Fruit fly (Drosophila melanogaster) Kc167 (cell line): ENCODE data around the gene c12.2.

ENCODE experiments used
- Myc ChIP-seq: fragments of >200 bp; optimal IDR thresholded peaks from 2 replicates; lab custom pipeline; 2017; ENCODE audit warnings: missing external identifiers
- Sin3A ChIP-seq: fragments of >200 bp; optimal IDR thresholded peaks from 2 replicates; lab custom pipeline; 2018; ENCODE audit warnings: missing external identifiers
- h ChIP-seq: fragments of >200 bp; optimal IDR thresholded peaks from 3 replicates; lab custom pipeline; 2018; ENCODE audit warnings: missing external identifiers
- insv ChIP-seq: fragments of >200 bp; optimal IDR thresholded peaks from 3 replicates; lab custom pipeline; 2018; ENCODE audit warnings: missing external identifiers
- psq ChIP-seq: fragments of >200 bp; optimal IDR thresholded peaks from 2 replicates; lab custom pipeline; 2017; ENCODE audit warnings: missing external identifiers
- ttk ChIP-seq: sonication (Bioruptor generic); optimal IDR thresholded peaks from 2 replicates; lab custom pipeline; 2017; ENCODE audit warnings: missing external identifiers

The c12.2 gene

dm6 chrX:9305735-9306134, 13.4 kb upstream of the c12.2 start:
- no peak for TF ChIP-seq insv (lab: Kevin White, UChicago)

DNA sequence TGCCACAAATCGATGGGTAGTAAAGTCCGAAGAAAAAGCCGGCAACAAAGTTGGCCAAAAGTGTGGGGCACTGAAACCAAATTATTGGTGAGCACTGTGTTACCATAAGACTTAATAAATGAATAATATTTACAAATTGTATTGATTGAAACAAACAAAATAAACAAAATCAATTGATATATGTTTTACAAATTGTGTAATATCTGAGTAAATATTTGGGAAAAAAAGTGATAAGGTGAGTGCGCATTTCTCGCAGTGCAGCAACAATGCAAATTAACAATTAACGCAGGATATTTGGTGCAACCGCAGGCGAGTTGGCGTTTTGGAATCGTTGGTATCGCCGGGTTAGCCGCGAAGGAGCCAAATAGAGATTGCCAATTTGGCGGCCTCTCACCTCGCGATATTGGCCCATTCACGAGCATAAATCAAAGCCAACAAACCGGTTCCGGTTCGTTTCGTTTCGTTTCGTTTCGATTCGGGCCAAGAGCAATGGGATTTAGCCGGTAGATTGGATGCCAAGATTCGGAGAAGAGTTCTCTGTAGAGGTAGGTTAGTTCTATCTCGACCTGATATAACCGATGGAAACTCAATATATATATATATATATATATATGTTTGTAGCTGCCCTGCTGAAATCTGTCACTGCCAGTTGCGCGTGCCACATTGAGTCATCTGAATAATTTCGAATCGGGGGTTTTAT, 9.1 kb upstream of the c12.2 start:
- TF ChIP-seq h (no peak), Myc (no peak), ttk (no peak), insv (lab: Kevin White, UChicago) (no peak), psq (no peak), Sin3A (lab: Kevin White, UChicago) (no peak)

- TF ChIP-seq ttk (no peak), Myc (no peak), h (no peak), insv (lab: Kevin White, UChicago) (no peak), psq (no peak)
Measured at dm6 chrX:9317100-9317499, 2.1 kb upstream of the c12.2 start.

- TF ChIP-seq h (no peak), insv (lab: Kevin White, UChicago) (no peak), ttk (no peak), psq (no peak), Myc (no peak), Sin3A (lab: Kevin White, UChicago) (no peak)
Measured at dm6 chrX:9330387-9330786, 11.2 kb downstream of the c12.2 start, which contains the start of gene CG34450. TSS of gene CG34450 (minus strand) at chrX:9330487.

DNA sequence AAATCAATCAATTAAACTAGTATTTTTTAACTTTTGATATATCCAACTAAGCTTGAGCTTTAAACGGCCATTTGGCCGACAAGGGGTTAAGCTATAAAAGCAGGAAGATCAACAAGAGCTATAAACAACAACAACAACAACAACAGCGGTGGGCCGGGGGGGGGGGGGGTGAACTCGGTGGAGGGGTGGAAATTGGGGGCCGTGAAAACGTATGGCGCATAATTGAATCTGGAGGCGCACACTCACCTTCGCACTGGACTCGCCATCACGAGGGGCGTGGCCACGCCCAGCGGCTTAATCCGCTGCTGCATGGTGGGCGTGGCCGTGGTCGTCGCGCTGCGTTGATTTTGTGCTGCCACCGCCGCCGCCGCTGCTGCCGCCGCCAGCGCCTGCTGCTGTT, 13.0 kb downstream of the c12.2 start:
- TF ChIP-seq Sin3A (lab: Kevin White, UChicago) (no peak), insv (lab: Kevin White, UChicago) (no peak), h (no peak), Myc (no peak), psq (no peak), ttk (no peak)

DNA sequence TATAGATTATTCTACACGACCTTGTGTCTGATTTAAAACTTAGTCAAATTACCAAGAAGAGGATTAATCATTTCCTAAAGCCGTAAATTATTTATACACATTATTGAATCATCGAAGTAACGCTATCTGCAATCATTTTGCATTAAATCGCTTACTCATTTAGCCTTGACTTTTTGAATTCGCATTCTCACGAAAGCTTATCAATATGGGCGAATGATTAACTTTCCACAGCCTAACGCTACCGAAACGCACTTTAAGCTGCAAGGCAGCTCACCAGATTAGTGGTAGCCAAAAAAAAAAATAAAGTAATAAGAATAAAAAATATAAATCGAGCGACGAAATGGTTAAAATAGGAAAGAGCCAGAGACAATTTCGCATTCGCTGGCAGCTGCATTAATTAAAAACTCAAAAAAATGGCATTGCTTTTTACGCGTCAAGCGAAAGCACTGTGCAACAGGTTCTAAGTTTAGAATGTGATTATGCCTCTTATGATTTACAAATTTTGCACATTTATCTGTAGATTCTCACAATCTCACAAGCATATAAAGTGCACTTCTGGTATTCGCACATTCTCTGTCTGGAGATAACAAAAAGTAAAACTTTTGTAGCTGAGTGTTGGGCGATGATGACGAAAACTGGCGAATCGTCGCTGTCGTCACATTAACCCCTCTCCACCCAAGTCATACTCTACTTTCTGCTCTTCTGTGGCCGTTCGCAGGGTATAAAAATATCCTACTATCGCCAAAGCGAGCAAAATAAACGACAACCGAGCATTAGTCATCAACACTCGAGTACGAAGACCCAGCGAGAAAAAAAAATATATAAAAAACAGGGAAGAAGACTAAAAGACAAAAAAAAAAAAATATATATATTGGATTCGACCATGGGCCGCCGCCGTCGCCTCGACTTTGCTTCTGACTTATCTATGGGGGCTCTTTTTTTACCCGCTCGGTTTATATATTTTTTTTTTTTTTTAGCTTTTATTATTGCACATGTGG, 24.6 kb downstream of the c12.2 start:
- TF ChIP-seq insv (lab: Kevin White, UChicago) (no peak), ttk (no peak), Sin3A (lab: Kevin White, UChicago) (no peak), h (no peak), psq (no peak), Myc (no peak)

dm6 chrX:9344482-9345106, 25.4 kb downstream of the c12.2 start:
- no peak for TF ChIP-seq insv (lab: Kevin White, UChicago)
- TF ChIP-seq Myc: no peak
- TF ChIP-seq h: no peak
- no peak for TF ChIP-seq ttk
- no peak for TF ChIP-seq Sin3A (lab: Kevin White, UChicago)

- TF ChIP-seq Sin3A (lab: Kevin White, UChicago) (no peak), ttk (no peak), psq (no peak), Myc (no peak), h (no peak), insv (lab: Kevin White, UChicago) (no peak)
Measured at dm6 chrX:9345522-9345921, 26.4 kb downstream of the c12.2 start.

DNA sequence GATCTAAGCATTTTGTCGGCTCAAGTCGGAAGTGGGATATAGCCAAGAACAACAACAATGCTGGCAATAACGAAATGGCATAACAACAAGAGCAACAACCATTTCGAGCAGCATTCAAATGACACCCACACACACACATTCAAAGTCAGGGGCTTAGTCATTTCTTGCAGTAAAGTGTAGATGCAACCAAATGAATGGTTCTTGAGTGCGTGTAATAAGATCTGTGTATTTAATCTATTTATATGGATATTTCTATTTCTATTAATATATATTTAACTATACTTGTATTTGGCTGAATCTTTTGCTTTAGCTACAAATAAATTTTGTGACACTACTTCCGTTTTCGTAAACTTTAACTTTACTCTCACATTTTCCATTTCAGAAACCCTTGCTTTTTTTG, 28.6 kb downstream of the c12.2 start:
- no peak for TF ChIP-seq insv (lab: Kevin White, UChicago)
- TF ChIP-seq Sin3A (lab: Kevin White, UChicago): no peak
- TF ChIP-seq Myc: no peak
- no peak for TF ChIP-seq psq
- TF ChIP-seq h: no peak
- TF ChIP-seq ttk: no peak

dm6 chrX:9349224-9349623, 30.1 kb downstream of the c12.2 start:
- TF ChIP-seq h: no peak
- no peak for TF ChIP-seq Myc
- TF ChIP-seq Sin3A (lab: Kevin White, UChicago): no peak
- no peak for TF ChIP-seq ttk
- TF ChIP-seq psq: no peak
- TF ChIP-seq insv (lab: Kevin White, UChicago): no peak

DNA sequence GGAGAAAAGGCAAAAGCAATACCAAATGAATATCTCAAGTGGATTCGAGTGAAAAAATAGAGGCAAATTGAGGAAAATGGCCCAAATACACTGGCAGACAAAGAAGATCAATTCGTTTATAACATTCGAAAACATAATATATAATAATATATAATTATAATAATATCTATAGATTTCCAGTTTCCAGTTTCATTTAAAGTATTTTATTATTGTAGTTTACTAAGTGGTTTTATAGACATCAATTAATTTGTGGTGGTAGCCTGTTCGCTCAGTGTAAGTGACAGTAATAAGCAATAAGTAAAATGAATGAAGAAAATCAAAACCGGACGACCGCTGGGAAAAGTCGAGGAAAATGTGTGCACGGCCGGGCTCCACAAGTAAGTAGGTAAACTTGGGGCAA, 31.1 kb downstream of the c12.2 start:
- no peak for TF ChIP-seq Myc
- no peak for TF ChIP-seq psq
- TF ChIP-seq insv (lab: Kevin White, UChicago): no peak
- no peak for TF ChIP-seq ttk
- TF ChIP-seq Sin3A (lab: Kevin White, UChicago): no peak
- no peak for TF ChIP-seq h

DNA sequence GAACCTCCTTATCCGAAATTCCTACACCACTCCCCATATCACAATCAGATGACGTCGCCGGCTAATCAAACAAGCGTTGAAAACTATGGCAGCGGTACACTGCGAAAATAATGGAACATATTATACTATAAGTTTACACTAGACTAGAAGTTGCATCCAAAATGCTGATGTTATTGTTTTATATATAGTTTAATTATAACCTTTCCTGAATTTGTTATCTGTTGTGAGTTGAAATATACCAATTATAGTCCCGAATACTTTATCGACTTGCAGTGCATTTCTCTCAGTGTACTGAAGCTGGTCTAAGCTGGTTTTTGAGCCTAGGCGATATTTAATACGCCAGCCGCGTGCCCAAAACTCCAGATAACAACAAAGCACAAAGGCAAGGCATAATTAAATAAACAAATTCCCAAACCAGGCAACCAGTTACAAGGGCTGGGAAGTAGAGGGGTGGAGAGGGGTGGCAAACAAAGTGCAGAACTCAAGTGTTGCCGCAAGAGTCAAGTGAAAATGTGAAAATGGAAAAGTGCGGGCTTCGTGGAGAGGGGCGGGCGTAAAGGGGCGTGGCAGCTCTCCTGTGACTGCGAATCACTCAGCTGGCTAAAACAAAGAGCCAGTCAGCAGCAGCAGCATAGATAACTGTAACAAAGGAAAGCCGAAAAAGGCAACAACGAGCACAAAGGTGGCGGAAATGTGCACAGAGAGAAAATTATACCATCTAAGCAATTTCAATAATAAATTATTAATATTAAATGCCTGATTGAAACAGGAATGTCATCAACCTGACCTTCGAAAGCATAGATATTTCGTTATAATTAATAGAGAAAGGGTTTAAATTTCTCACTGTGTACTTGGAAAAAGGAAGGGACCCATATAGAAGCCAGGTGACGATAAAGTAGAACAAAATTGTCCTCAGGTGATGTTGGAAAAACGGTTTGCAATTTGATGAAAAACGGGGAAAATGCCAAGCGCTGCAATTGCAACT, 33.2 kb downstream of the c12.2 start:
- TF ChIP-seq psq (no peak), ttk (no peak), h (no peak), Myc (no peak), Sin3A (lab: Kevin White, UChicago) (no peak), insv (lab: Kevin White, UChicago) (no peak)
